Fruit fly (Drosophila melanogaster): ENCODE results near the gene trx.
A peak's percentile ranks its signal among the peaks of the same experiment; 100 is the strongest.

The trx gene

DNA sequence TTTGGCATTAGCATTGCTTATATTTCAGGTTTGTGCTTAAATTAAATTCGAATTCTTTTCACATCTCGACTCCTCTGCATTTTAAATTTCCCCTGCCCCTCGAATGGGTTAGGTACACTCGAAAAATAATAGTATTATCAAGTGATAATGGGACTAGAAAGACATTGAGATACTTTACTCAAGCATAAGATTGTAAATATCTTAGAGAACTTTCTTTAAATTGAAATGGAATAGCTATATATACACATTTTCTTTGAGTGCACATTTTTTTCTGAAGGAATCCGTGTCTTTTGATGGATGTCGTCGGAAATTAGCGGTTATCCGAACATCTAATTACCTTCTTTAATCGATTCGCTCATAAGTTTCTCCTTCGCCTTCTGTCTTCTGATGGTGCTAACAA lies 24.3 kb upstream of the trx start:
- TF ChIP-seq pan (optimal IDR thresholded peaks at IDR 0.05) (no peak), usp (GFP tag; optimal IDR thresholded peaks at IDR 0.05) (no peak), psq (optimal IDR thresholded peaks at IDR 0.05) (no peak), EcR (GFP tag; optimal IDR thresholded peaks at IDR 0.05) (no peak), CG8478 (optimal IDR thresholded peaks at IDR 0.05) (no peak), Dll (optimal IDR thresholded peaks at IDR 0.05) (no peak)

DNA sequence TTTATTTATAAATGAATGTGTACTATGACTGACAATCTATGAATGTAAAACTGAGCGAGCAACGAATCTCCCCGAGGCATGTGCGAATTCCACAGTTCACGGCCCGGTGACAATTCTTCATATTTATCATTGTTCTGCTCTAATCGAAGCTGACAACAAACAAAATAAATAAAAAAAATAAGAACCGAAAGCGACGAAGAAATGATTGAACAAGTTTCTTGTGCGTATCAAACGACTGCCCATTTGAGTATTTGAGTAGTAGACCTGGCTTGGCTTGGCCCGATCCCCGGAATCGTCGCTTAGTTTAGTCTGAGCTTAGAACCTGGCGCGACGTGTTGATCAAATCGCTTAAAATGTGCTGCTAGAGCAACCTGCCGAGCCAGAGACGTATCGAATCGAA lies 23.4 kb upstream of the trx start, which contains the start of gene CG31321:
TSS of gene CG31321 (plus strand) at position 301 of the 400 bp plus-strand sequence.
- TF ChIP-seq Dll (optimal IDR thresholded peaks at IDR 0.05) (no peak), usp (GFP tag; optimal IDR thresholded peaks at IDR 0.05) (no peak), CG8478 (optimal IDR thresholded peaks at IDR 0.05) (no peak), pan (optimal IDR thresholded peaks at IDR 0.05) (no peak), EcR (GFP tag; optimal IDR thresholded peaks at IDR 0.05) (no peak), psq (optimal IDR thresholded peaks at IDR 0.05) (no peak)

DNA sequence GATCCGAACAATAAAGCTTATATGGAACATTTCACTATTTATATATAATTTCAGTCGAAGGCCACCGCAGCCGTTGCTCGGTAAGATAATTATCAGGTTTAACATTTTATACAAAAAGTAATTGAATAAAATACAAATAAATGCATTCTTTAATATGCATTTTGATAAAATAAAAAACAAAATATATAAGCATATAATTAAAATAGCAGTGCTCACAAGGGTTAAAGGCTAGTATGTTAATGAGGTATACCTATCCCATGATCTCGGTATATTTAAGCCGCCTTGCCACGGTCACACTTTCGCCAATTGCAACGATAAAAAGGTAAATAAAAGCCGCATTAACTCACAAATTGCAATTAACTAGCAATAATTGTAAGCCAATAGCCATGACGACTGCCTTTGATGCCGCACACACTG lies 22.1 kb upstream of the trx start, which contains the start of gene Polr2I:
TSS of gene Polr2I (plus strand) at position 289 of the 417 bp plus-strand sequence.
- TF ChIP-seq usp (GFP tag; optimal IDR thresholded peaks at IDR 0.05) (no peak), EcR (GFP tag; optimal IDR thresholded peaks at IDR 0.05) (no peak), psq (optimal IDR thresholded peaks at IDR 0.05) (no peak), Dll (optimal IDR thresholded peaks at IDR 0.05) (no peak)

DNA sequence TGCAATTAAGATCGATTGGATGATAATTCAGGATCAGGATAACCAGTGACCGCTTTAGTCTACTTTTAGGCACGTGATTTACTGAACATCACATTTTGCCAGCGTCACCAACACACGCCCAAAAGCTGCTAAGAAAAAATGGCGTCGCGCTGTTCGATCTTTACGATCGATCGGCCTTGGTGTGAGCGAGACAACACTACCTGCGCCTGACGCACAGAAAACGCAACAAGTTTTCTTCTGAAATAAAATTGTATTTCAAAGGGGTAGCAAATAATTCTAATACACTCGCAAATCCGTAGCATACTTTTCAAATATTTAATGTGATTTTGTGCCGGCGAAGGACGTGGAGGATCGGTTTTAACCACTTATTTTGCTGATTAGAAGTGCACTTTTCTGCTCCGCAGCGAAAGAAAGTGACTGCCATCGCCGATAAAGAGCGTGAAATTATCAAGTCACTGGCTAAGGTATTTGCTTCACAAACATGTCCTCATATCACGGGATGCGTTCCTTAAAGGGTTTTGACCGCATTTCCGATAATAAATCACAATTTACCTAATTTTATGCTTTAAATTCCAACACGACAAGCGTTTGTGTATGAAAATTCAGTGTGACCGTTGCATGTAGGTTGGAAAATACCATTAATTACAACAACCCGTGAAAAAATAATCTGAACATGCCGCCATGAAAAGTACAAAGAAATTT lies 21.4 kb upstream of the trx start:
- TF ChIP-seq CG8478 (optimal IDR thresholded peaks at IDR 0.05) (peak; percentile 22), usp (GFP tag; optimal IDR thresholded peaks at IDR 0.05) (no peak)

DNA sequence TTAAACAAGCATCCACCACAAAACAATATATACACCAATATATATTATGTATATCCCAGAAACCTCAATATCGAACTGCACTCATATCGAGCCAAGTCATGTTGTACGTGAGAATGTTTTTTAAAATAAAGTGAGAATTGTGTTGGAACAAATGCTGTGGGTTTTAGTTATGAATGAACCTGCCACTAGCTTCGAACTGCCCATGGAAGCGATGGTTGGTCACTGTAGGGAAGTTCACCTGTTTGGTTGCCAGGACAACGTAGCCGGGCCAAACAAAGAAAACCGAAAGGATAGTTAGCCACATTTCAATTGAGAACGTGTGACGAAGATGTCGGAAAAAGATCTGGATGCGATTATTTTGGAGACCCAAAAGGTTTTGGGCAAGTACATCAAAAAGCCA lies 15.4 kb upstream of the trx start, which contains the start of gene IFT54:
TSS of gene IFT54 (plus strand) at position 301 of the 400 bp plus-strand sequence.
- TF ChIP-seq EcR (GFP tag; optimal IDR thresholded peaks at IDR 0.05) (no peak), usp (GFP tag; optimal IDR thresholded peaks at IDR 0.05) (no peak), pan (optimal IDR thresholded peaks at IDR 0.05) (no peak), CG8478 (optimal IDR thresholded peaks at IDR 0.05) (no peak), Dll (optimal IDR thresholded peaks at IDR 0.05) (no peak), psq (optimal IDR thresholded peaks at IDR 0.05) (no peak)

DNA sequence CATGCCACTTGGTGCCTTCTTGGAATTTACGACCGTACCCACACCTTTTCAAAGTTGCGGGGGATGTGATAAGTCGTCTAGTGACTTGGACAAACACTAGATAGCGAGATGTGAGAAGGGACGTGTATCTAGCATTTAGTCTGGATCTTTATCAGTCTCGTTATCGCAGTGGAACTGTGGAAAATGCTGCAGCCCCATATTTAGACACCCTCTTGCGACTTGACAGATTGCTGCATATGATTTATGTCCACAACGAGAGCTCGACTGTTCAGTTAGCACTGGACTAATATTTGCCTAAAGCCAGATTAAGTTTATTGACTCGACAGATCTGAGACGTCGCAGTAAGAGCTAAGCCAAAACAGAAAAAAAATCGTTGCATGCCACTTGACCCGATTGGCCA lies 13.2 kb upstream of the trx start:
- no peak for TF ChIP-seq pan (optimal IDR thresholded peaks at IDR 0.05)
- TF ChIP-seq Dll (optimal IDR thresholded peaks at IDR 0.05) = no peak
- TF ChIP-seq CG8478 (optimal IDR thresholded peaks at IDR 0.05) = no peak
- no peak for TF ChIP-seq psq (optimal IDR thresholded peaks at IDR 0.05)
- TF ChIP-seq EcR (GFP tag; optimal IDR thresholded peaks at IDR 0.05) = no peak
- TF ChIP-seq usp (GFP tag; optimal IDR thresholded peaks at IDR 0.05) = no peak

DNA sequence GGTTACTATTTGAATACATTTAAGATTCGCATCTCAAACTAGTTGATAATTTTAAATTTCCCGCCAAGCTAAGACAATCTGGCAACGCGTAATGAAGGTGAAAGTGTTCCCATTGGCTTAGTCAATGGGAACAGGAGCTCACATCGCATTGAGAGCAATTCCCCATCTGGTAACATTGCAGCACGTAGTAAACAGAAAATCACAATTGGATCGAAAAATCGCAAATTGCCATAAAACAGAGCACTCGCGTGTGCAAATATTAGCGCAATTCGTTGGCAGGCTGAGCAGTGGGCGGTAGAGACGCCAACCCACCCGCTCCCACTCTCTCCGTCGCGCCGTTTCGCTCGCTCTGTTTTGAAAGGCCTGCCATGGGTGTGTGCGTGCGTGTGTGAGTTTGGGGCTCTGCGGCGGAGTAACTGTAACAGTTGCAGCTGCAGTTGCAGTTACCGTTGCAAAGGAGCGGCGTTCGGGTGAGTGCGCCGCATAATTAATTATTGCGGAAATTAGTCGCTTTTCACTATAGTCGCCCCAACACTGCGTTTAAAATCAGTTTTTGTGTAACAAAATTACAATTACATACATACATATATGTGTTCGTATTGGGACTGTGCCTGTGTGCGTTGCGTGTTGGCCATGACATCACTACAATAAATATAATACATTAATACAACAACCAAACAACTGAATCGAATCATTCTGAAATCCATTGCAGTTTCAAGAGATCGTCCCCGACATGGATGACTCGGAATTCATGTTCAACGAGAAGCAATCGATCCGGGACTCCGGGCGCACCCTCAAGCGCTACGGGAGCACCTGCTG lies 11.6 kb upstream of the trx start:
- TF ChIP-seq EcR (GFP tag; optimal IDR thresholded peaks at IDR 0.05) = no peak
- TF ChIP-seq psq (optimal IDR thresholded peaks at IDR 0.05) = no peak

DNA sequence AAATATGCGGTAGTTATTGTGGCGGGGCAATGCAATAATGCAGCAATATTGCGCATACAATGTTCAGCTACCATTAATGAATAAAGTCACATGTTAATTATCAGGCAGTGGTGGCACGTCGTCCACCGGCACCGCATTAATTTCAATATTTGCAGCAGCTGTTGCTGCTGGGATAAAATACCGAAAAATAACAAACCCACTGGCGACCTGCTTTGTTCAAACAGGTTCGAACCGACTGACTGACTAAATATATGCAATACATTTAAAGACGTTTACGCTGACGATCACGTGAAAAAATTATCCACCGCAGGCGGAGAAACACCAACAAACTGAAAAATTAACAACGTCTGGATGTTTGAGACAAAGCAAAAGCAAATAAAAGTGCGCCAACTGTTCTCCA lies 10.8 kb upstream of the trx start:
- TF ChIP-seq Dll (optimal IDR thresholded peaks at IDR 0.05) (no peak), pan (optimal IDR thresholded peaks at IDR 0.05) (no peak), CG8478 (optimal IDR thresholded peaks at IDR 0.05) (no peak), EcR (GFP tag; optimal IDR thresholded peaks at IDR 0.05) (no peak), usp (GFP tag; optimal IDR thresholded peaks at IDR 0.05) (no peak), psq (optimal IDR thresholded peaks at IDR 0.05) (no peak)

DNA sequence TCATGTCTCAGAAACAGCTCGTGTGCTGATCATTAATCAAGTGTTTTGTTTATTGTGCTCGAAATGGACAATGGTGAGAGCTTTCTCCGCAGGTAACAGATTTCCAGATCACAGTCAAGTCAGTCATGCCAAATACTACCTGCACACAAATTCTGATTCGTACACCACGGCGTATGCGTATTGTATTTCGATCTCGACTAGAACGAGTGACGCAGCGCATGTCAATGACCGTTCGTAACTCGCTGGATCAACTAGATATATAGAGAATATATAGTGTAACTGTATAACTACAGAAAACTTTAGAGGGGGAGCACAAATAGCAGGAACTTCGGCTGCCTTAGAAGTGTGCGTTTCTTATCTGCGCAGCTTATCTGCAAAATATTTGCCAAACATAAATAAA lies 10.0 kb upstream of the trx start:
- TF ChIP-seq EcR (GFP tag; optimal IDR thresholded peaks at IDR 0.05) (no peak), pan (optimal IDR thresholded peaks at IDR 0.05) (no peak), psq (optimal IDR thresholded peaks at IDR 0.05) (no peak), CG8478 (optimal IDR thresholded peaks at IDR 0.05) (no peak), usp (GFP tag; optimal IDR thresholded peaks at IDR 0.05) (no peak), Dll (optimal IDR thresholded peaks at IDR 0.05) (no peak)

DNA sequence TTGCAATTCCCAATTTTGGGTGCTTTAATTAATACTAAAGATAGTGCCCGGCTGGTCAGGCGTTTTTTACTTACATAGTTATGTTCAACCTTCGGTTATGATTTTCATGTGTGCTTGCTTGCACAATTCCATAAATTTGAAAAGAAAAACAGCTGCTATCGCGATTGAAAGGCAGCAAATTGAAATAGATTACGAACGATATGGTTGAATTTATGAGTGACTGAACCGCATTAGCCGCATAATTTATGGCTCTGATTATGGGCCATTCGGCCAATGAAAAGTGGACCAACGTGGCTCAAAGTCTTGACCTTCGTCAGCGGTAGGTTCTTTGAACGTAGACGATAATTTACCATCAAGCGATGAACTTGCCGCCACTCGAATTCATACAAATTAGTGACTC lies 9.4 kb upstream of the trx start:
- TF ChIP-seq pan (optimal IDR thresholded peaks at IDR 0.05) = no peak
- no peak for TF ChIP-seq CG8478 (optimal IDR thresholded peaks at IDR 0.05)
- no peak for TF ChIP-seq usp (GFP tag; optimal IDR thresholded peaks at IDR 0.05)
- TF ChIP-seq Dll (optimal IDR thresholded peaks at IDR 0.05) = no peak
- TF ChIP-seq EcR (GFP tag; optimal IDR thresholded peaks at IDR 0.05) = no peak
- TF ChIP-seq psq (optimal IDR thresholded peaks at IDR 0.05) = no peak

DNA sequence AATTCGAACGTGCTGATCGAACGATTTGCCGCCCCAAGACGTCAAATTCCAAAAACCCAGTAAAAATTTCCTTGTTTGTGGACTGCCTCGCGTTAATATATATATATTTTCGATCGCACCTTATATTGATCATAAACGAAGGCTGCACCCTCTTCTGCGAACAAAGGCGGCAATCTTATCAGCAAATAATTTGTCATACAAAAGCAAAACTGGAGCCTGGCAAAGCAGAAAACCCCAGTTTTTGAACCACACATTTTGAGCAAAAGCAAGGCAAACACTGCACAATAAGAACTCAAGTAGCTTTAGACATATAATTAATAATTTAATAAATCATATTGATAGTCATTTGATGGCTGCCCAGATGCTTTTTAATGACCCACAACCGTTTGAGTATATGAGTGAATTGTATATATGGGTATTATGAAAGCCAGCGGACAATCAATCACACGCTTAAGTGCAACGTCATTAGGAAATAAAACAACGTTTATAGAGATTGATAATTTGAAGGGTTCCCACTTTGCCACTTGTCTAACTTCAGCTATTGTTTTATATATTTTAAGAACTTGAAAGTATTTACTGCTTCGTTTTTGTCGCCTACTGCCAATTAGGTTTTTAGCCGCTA lies 7.8 kb upstream of the trx start:
- TF ChIP-seq usp (GFP tag; optimal IDR thresholded peaks at IDR 0.05) = no peak

DNA sequence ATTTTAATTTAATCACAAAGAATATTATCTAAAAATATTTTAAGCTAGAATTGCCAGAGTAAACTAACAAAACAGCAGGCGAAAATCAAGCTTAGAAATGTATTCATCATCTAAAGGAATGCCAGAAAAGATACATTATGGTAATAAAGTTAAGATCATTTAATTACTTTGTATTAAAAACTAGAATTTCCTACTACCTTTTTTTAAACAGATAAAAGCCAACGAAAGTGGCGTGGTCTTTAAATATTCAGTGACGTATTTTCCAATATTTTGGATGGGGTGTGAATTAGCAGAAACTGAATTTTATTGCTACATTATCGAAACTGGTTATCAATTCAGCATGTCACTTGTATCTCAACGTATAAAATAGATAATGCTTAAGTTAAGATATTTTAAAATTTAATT lies 5.6 kb upstream of the trx start:
- TF ChIP-seq psq (optimal IDR thresholded peaks at IDR 0.05) (no peak), Dll (optimal IDR thresholded peaks at IDR 0.05) (no peak), usp (GFP tag; optimal IDR thresholded peaks at IDR 0.05) (no peak), pan (optimal IDR thresholded peaks at IDR 0.05) (no peak), EcR (GFP tag; optimal IDR thresholded peaks at IDR 0.05) (no peak), CG8478 (optimal IDR thresholded peaks at IDR 0.05) (no peak)

Measured in whole organism.